Fruit fly (Drosophila melanogaster): ENCODE measurements around the gene Tom70.
A peak's percentile ranks its signal among the peaks of the same experiment; 100 is the strongest.

Tom70 gene

dm6 chr2L:12024104-12024503, 14.2 kb downstream of the Tom70 start:
- no peak for TF ChIP-seq h (GFP tag; optimal IDR thresholded peaks at IDR 0.05)
- no peak for TF ChIP-seq dl (GFP tag; optimal IDR thresholded peaks at IDR 0.05; ENCODE audit: insufficient read depth in 1 of 2, partially characterized antibody in 2 of 2)
- no peak for TF ChIP-seq pan (optimal IDR thresholded peaks at IDR 0.05)
- TF ChIP-seq N (GFP tag; optimal IDR thresholded peaks at IDR 0.05): no peak
- TF ChIP-seq tai (GFP tag; optimal IDR thresholded peaks at IDR 0.05): no peak
- TF ChIP-seq sage (GFP tag; optimal IDR thresholded peaks at IDR 0.05): no peak
- no peak for TF ChIP-seq Jra (GFP tag; optimal IDR thresholded peaks at IDR 0.05)
- no peak for TF ChIP-seq brk (GFP tag; optimal IDR thresholded peaks at IDR 0.05)
- TF ChIP-seq rgr (GFP tag; optimal IDR thresholded peaks at IDR 0.05): no peak

dm6 chr2L:12021193-12021592, 17.1 kb downstream of the Tom70 start:
- TF ChIP-seq Jra (GFP tag; optimal IDR thresholded peaks at IDR 0.05) (peak; percentile 19), CG32264 (GFP tag; optimal IDR thresholded peaks at IDR 0.05) (no peak), usp (GFP tag; optimal IDR thresholded peaks at IDR 0.05) (no peak), dl (GFP tag; optimal IDR thresholded peaks at IDR 0.05; ENCODE audit: insufficient read depth in 1 of 2, partially characterized antibody in 2 of 2) (no peak), brk (GFP tag; optimal IDR thresholded peaks at IDR 0.05) (no peak), lola (GFP tag; optimal IDR thresholded peaks at IDR 0.05) (no peak), Vsx2 (GFP tag; optimal IDR thresholded peaks at IDR 0.05; ENCODE audit: partially characterized antibody) (no peak), Dfd (GFP tag; optimal IDR thresholded peaks at IDR 0.05) (no peak), dsf (GFP tag; optimal IDR thresholded peaks at IDR 0.05; ENCODE audit: borderline replicate concordance) (peak; percentile 11), h (GFP tag; optimal IDR thresholded peaks at IDR 0.05) (peak; percentile 33), woc (GFP tag; optimal IDR thresholded peaks at IDR 0.05) (no peak), GATAd (GFP tag; optimal IDR thresholded peaks at IDR 0.05) (no peak), sage (GFP tag; optimal IDR thresholded peaks at IDR 0.05) (no peak), Sp1 (GFP tag; optimal IDR thresholded peaks at IDR 0.05) (peak; percentile 41), psq (GFP tag; optimal IDR thresholded peaks at IDR 0.05) (no peak), Hnf4 (GFP tag; optimal IDR thresholded peaks at IDR 0.05) (no peak), foxo (GFP tag; optimal IDR thresholded peaks at IDR 0.05) (peak in 1 of 2 experiments; percentile 19), jim (GFP tag; optimal IDR thresholded peaks at IDR 0.05) (no peak), Abd-B (GFP tag; optimal IDR thresholded peaks at IDR 0.05) (no peak), rgr (GFP tag; optimal IDR thresholded peaks at IDR 0.05) (peak; percentile 58), ey (GFP tag; optimal IDR thresholded peaks at IDR 0.05) (peak; percentile 17), tai (GFP tag; optimal IDR thresholded peaks at IDR 0.05) (no peak), Hr83 (GFP tag; optimal IDR thresholded peaks at IDR 0.05; ENCODE audit: poor library complexity, severe bottlenecking) (peak; percentile 73), pan (optimal IDR thresholded peaks at IDR 0.05) (no peak), sv (GFP tag; optimal IDR thresholded peaks at IDR 0.05) (no peak), br (GFP tag; optimal IDR thresholded peaks at IDR 0.05) (no peak), CrebA (GFP tag; optimal IDR thresholded peaks at IDR 0.05; ENCODE audit: borderline replicate concordance) (no peak), fru (GFP tag; optimal IDR thresholded peaks at IDR 0.05) (peak; percentile 15), Mio (GFP tag; optimal IDR thresholded peaks at IDR 0.05) (no peak), Myc (optimal IDR thresholded peaks at IDR 0.05) (no peak), dmrt93B (GFP tag; optimal IDR thresholded peaks at IDR 0.05) (no peak), OdsH (GFP tag; optimal IDR thresholded peaks at IDR 0.05) (peak; percentile 49), Hr78 (GFP tag; optimal IDR thresholded peaks at IDR 0.05) (no peak), CG9705 (GFP tag; optimal IDR thresholded peaks at IDR 0.05) (no peak), N (GFP tag; optimal IDR thresholded peaks at IDR 0.05) (no peak)

dm6 chr2L:12020735-12021134, 17.6 kb downstream of the Tom70 start, which contains the start of gene Wdr81:
TSS of gene Wdr81 (minus strand) at chr2L:12020960.
- TF ChIP-seq usp (GFP tag; optimal IDR thresholded peaks at IDR 0.05) (no peak), Rel (GFP tag; optimal IDR thresholded peaks at IDR 0.05) (no peak), Rel (tag; optimal IDR thresholded peaks at IDR 0.05) (peak; percentile 26), Jra (GFP tag; optimal IDR thresholded peaks at IDR 0.05) (no peak), Hr78 (GFP tag; optimal IDR thresholded peaks at IDR 0.05) (no peak), Vsx2 (GFP tag; optimal IDR thresholded peaks at IDR 0.05; ENCODE audit: partially characterized antibody) (no peak), CrebA (GFP tag; optimal IDR thresholded peaks at IDR 0.05; ENCODE audit: borderline replicate concordance) (no peak), Dif (GFP tag; optimal IDR thresholded peaks at IDR 0.05; ENCODE audit: partially characterized antibody) (no peak), brk (GFP tag; optimal IDR thresholded peaks at IDR 0.05) (no peak)

All from whole organism, wandering third instar larva.